Fruit fly (Drosophila melanogaster) whole organism, pupa: Measurements from ENCODE around the gene CG7601.
A peak's percentile ranks its signal among the peaks of the same experiment; 100 is the strongest.

ENCODE experiments used
- CG10348 ChIP-seq: fragments of 200-800 bp; sonication (Bioruptor generic); IDR thresholded peaks from 2 replicates; pipeline ENCODE4 v1.3.6; 2022; ENCODE audit warnings: missing biosample characterization, missing genetic modification characterization
- CG12605 ChIP-seq: fragments of 200-800 bp; sonication (Bioruptor generic); IDR thresholded peaks from 2 replicates; pipeline ENCODE4 v1.3.6; 2022; ENCODE audit warnings: missing biosample characterization, missing genetic modification characterization
- CG13204 ChIP-seq: fragments of 200-800 bp; sonication (Bioruptor generic); optimal IDR thresholded peaks from 2 replicates; lab custom pipeline; 2018; ENCODE audit warnings: missing biosample characterization, mild to moderate bottlenecking, missing genetic modification characterization, moderate library complexity
- CG14655 ChIP-seq: fragments of 200-800 bp; sonication (Bioruptor generic); optimal IDR thresholded peaks from 3 replicates; lab custom pipeline; 2017; ENCODE audit warnings: mild to moderate bottlenecking, missing biosample characterization, missing genetic modification reagents, missing genetic modification characterization
- CG15710 ChIP-seq: fragments of 200-800 bp; sonication (Bioruptor generic); optimal IDR thresholded peaks from 2 replicates; lab custom pipeline; 2018; ENCODE audit warnings: missing biosample characterization, mild to moderate bottlenecking, missing genetic modification characterization, moderate library complexity
- CG17806 ChIP-seq: fragments of 200-800 bp; sonication (Bioruptor generic); optimal IDR thresholded peaks from 2 replicates; lab custom pipeline; 2018; ENCODE audit warnings: missing biosample characterization, mild to moderate bottlenecking, missing genetic modification characterization, moderate library complexity
- CG32121 ChIP-seq: fragments of 200-800 bp; sonication (Bioruptor generic); IDR thresholded peaks from 2 replicates; pipeline ENCODE4 v1.3.6; 2022; ENCODE audit warnings: missing biosample characterization, missing genetic modification characterization
- CG34367 ChIP-seq: fragments of 200-800 bp; sonication (Bioruptor generic); optimal IDR thresholded peaks from 2 replicates; lab custom pipeline; 2018; ENCODE audit warnings: missing biosample characterization, mild to moderate bottlenecking, missing genetic modification characterization
- CG4496 ChIP-seq: fragments of 200-800 bp; sonication (Bioruptor generic); IDR thresholded peaks from 3 replicates; pipeline ENCODE4 v1.3.6; 2022; ENCODE audit warnings: missing biosample characterization, missing genetic modification characterization
- CG8159 ChIP-seq: fragments of 200-800 bp; sonication (Bioruptor generic); optimal IDR thresholded peaks from 3 replicates; lab custom pipeline; 2018; ENCODE audit warnings: missing biosample characterization, mild to moderate bottlenecking, missing genetic modification characterization, moderate library complexity
- CG8301 ChIP-seq: fragments of 200-800 bp; sonication (Bioruptor generic); optimal IDR thresholded peaks from 2 replicates; lab custom pipeline; 2018; ENCODE audit warnings: missing biosample characterization, mild to moderate bottlenecking, missing genetic modification characterization
- CG9948 ChIP-seq: fragments of 200-800 bp; sonication (Bioruptor generic); optimal IDR thresholded peaks from 2 replicates; lab custom pipeline; 2018; ENCODE audit warnings: missing biosample characterization, mild to moderate bottlenecking, missing genetic modification characterization, moderate library complexity
- D1 ChIP-seq: fragments of 200-800 bp; sonication (Bioruptor generic); optimal IDR thresholded peaks from 2 replicates; lab custom pipeline; 2018; ENCODE audit warnings: missing biosample characterization, mild to moderate bottlenecking, missing genetic modification characterization, moderate library complexity
- EcR ChIP-seq: fragments of 200-800 bp; sonication (Bioruptor generic); optimal IDR thresholded peaks from 3 replicates; lab custom pipeline; 2019; ENCODE audit warnings: missing biosample characterization, missing genetic modification characterization, mild to moderate bottlenecking, moderate library complexity, missing genetic modification reagents
- Ets98B ChIP-seq: fragments of 200-800 bp; sonication (Bioruptor generic); IDR thresholded peaks from 2 replicates; pipeline ENCODE4 v1.3.6; 2022; ENCODE audit warnings: missing biosample characterization, missing genetic modification characterization
- Pif1A ChIP-seq: fragments of 200-800 bp; sonication (Bioruptor generic); optimal IDR thresholded peaks from 3 replicates; lab custom pipeline; 2016; ENCODE audit warnings: missing biosample characterization, missing genetic modification characterization
- Pif1B ChIP-seq: fragments of 200-800 bp; sonication (Bioruptor generic); optimal IDR thresholded peaks from 3 replicates; lab custom pipeline; 2016; ENCODE audit warnings: missing biosample characterization, missing genetic modification characterization
- Snoo ChIP-seq: fragments of 200-800 bp; sonication (Bioruptor generic); optimal IDR thresholded peaks from 3 replicates; lab custom pipeline; 2017; ENCODE audit warnings: missing biosample characterization, mild to moderate bottlenecking, missing genetic modification characterization, inconsistent platforms
- fd96Ca ChIP-seq: fragments of 200-800 bp; sonication (Bioruptor generic); IDR thresholded peaks from 3 replicates; pipeline ENCODE4 v1.3.6; 2022; ENCODE audit warnings: missing biosample characterization, missing genetic modification characterization
- gl ChIP-seq: fragments of 200-800 bp; sonication (Bioruptor generic); optimal IDR thresholded peaks from 2 replicates; lab custom pipeline; 2018; ENCODE audit warnings: missing biosample characterization, mild to moderate bottlenecking, missing genetic modification characterization
- rn ChIP-seq: fragments of 200-800 bp; sonication (Bioruptor generic); IDR thresholded peaks from 2 replicates; pipeline ENCODE4 v1.3.6; 2022; ENCODE audit warnings: missing biosample characterization, missing genetic modification characterization

Gene CG7601

DNA sequence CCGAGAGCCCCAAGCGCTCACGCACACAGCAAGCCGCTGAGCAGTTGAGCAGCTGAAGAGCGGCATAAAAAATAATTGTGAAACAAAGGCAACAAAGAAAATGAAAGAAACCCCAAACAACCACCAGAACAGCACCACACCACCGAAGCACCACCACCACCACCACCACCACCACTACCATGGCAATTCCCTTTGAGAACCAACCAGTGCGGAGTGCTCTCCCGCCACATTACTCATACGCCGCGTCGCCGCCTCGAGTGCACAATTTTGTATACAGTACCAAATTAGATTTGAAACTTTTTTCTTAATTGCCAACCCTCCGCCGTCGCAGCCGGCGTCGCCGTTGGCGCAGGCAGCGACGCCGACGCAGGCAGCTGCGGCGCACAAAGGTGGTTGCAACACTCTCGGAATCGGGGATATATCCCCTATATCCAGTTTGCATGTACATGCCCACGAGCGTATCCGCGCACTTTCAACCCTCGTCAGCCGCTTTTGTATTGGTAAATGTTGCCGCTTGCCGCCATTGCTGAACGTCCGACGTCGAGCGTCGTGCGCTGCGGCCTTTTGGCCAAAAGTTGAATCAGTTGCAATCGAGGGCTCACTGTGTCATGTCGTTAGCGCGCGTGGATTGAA, 44.4 kb downstream of the CG7601 start, which contains the start of gene dmrt99B:
Gene dmrt99B, plus strand, starts transcription at position 583 of the 633 bp plus-strand sequence.
- TF ChIP-seq Pif1B (GFP tag; lab: Kevin White, UChicago) (no peak), CG9948 (tag; lab: Kevin White, UChicago) (no peak), CG8301 (tag; lab: Kevin White, UChicago) (no peak), CG14655 (no peak), CG13204 (GFP tag; lab: Kevin White, UChicago) (no peak), CG8159 (tag; lab: Kevin White, UChicago) (no peak), Pif1A (no peak)

dm6 chr3R:29690960-29691527, 45.5 kb downstream of the CG7601 start:
- TF ChIP-seq fd96Ca (GFP tag; lab: Robert Waterston, UW) (peak; percentile 10; the same call in 1 of the 3 replicates), Pif1A (no peak), CG15710 (tag; lab: Kevin White, UChicago) (no peak), gl (tag; lab: Kevin White, UChicago) (no peak), CG8301 (tag; lab: Kevin White, UChicago) (no peak), Ets98B (GFP tag; lab: Robert Waterston, UW) (no peak), CG10348 (no peak), CG4496 (GFP tag; lab: Robert Waterston, UW) (peak; percentile 47; the same call in 1 of the 3 replicates), D1 (tag; lab: Kevin White, UChicago) (no peak), Pif1B (GFP tag; lab: Kevin White, UChicago) (no peak), EcR (GFP tag; lab: Kevin White, UChicago) (no peak), CG13204 (GFP tag; lab: Kevin White, UChicago) (no peak), CG17806 (tag; lab: Kevin White, UChicago) (no peak), CG8159 (tag; lab: Kevin White, UChicago) (no peak), CG34367 (tag; lab: Kevin White, UChicago) (no peak), CG32121 (GFP tag; lab: Robert Waterston, UW) (no peak)

dm6 chr3R:29690539-29690852, 46.0 kb downstream of the CG7601 start:
- peak; percentile 57 for TF ChIP-seq CG9948 (tag; lab: Kevin White, UChicago)
- no peak for TF ChIP-seq CG10348
- no peak for TF ChIP-seq CG13204 (GFP tag; lab: Kevin White, UChicago)
- TF ChIP-seq gl (tag; lab: Kevin White, UChicago): no peak
- TF ChIP-seq CG34367 (tag; lab: Kevin White, UChicago): peak; percentile 57
- no peak for TF ChIP-seq fd96Ca (GFP tag; lab: Robert Waterston, UW)
- peak; percentile 60 for TF ChIP-seq CG17806 (tag; lab: Kevin White, UChicago)
- no peak for TF ChIP-seq D1 (tag; lab: Kevin White, UChicago)
- peak; percentile 29 for TF ChIP-seq Ets98B (GFP tag; lab: Robert Waterston, UW)
- TF ChIP-seq CG14655: peak; percentile 49
- TF ChIP-seq CG4496 (GFP tag; lab: Robert Waterston, UW): no peak
- TF ChIP-seq CG12605: no peak
- TF ChIP-seq Pif1A: peak; percentile 54
- peak; percentile 40 for TF ChIP-seq CG8301 (tag; lab: Kevin White, UChicago)
- TF ChIP-seq rn (GFP tag; lab: Robert Waterston, UW): no peak
- no peak for TF ChIP-seq Snoo (tag; lab: Kevin White, UChicago)
- peak; percentile 1 for TF ChIP-seq Pif1B (GFP tag; lab: Kevin White, UChicago)
- no peak for TF ChIP-seq CG32121 (GFP tag; lab: Robert Waterston, UW)
- peak; percentile 77 for TF ChIP-seq CG8159 (tag; lab: Kevin White, UChicago)
- TF ChIP-seq EcR (GFP tag; lab: Kevin White, UChicago): no peak
- TF ChIP-seq CG15710 (tag; lab: Kevin White, UChicago): peak; percentile 62

dm6 chr3R:29689833-29690538, 46.6 kb downstream of the CG7601 start:
- TF ChIP-seq D1 (tag; lab: Kevin White, UChicago) (no peak), CG32121 (GFP tag; lab: Robert Waterston, UW) (no peak), fd96Ca (GFP tag; lab: Robert Waterston, UW) (0 out of 3 replicates have a peak, but pooled peaks have one; percentile 28), CG4496 (GFP tag; lab: Robert Waterston, UW) (0 out of 3 replicates have a peak, but pooled peaks have one; percentile 21), Pif1B (GFP tag; lab: Kevin White, UChicago) (no peak), CG12605 (no peak), gl (tag; lab: Kevin White, UChicago) (no peak), CG15710 (tag; lab: Kevin White, UChicago) (no peak), CG34367 (tag; lab: Kevin White, UChicago) (no peak), CG14655 (peak; percentile 11), CG8159 (tag; lab: Kevin White, UChicago) (peak; percentile 46), Snoo (tag; lab: Kevin White, UChicago) (no peak), rn (GFP tag; lab: Robert Waterston, UW) (no peak), CG8301 (tag; lab: Kevin White, UChicago) (no peak), CG10348 (no peak), CG9948 (tag; lab: Kevin White, UChicago) (peak; percentile 8), CG17806 (tag; lab: Kevin White, UChicago) (no peak), EcR (GFP tag; lab: Kevin White, UChicago) (no peak), Ets98B (GFP tag; lab: Robert Waterston, UW) (no peak), Pif1A (no peak), CG13204 (GFP tag; lab: Kevin White, UChicago) (no peak)
